ENCODE assay signal across 5 fruit fly cellular contexts in genomic region chr2L:20757808-20758187, dm6.
TF ChIP-seq lines count a peak whose summit lies in the region.

Rhau (minus strand) TSS chr2L:20757985.
dia (plus strand) TSS chr2L:20758144.

- TF ChIP-seq CTCF in whole organism, embryonic (GFP tag; optimal IDR thresholded peaks at IDR 0.05; lab: Kevin White, UChicago), result peak; percentile 17

TF ChIP-seq in whole organism, adult, 20 proteins besides CTCF, POLR2A, EP300 and RAD21 (continues in another document):
- TF ChIP-seq Crg-1 (GFP tag; optimal IDR thresholded peaks at IDR 0.05; lab: Kevin White, UChicago) (no peak), CG7101 (tag; optimal IDR thresholded peaks at IDR 0.05; lab: Kevin White, UChicago) (peak; percentile 38), Mnt (GFP tag; optimal IDR thresholded peaks at IDR 0.05; lab: Kevin White, UChicago) (peak; percentile 34), bab1 (GFP tag; optimal IDR thresholded peaks at IDR 0.05; lab: Kevin White, UChicago) (peak; percentile 83), Hr96 (GFP tag; optimal IDR thresholded peaks at IDR 0.05; lab: Kevin White, UChicago) (no peak), CG5204 (GFP tag; optimal IDR thresholded peaks at IDR 0.05; lab: Kevin White, UChicago) (no peak), cic (GFP tag; optimal IDR thresholded peaks at IDR 0.05; lab: Kevin White, UChicago) (no peak), CG1620 (GFP tag; optimal IDR thresholded peaks at IDR 0.05; lab: Kevin White, UChicago) (peak; percentile 24), kay (GFP tag; lab: Kevin White, UChicago; ENCODE audit: borderline replicate concordance) (peak; percentile 35), CG33017 (tag; optimal IDR thresholded peaks at IDR 0.05; lab: Kevin White, UChicago) (no peak), CG12768 (GFP tag; optimal IDR thresholded peaks at IDR 0.05; lab: Kevin White, UChicago) (no peak), pad (GFP tag; optimal IDR thresholded peaks at IDR 0.05; lab: Kevin White, UChicago) (no peak), CG11617 (GFP tag; optimal IDR thresholded peaks at IDR 0.05; lab: Kevin White, UChicago) (peak; percentile 15), CG14711 (tag; optimal IDR thresholded peaks at IDR 0.05; lab: Kevin White, UChicago) (peak; percentile 51), Clk (GFP tag; optimal IDR thresholded peaks at IDR 0.05; lab: Kevin White, UChicago) (no peak), toe (GFP tag; optimal IDR thresholded peaks at IDR 0.05; lab: Kevin White, UChicago) (peak; percentile 32), tj (GFP tag; optimal IDR thresholded peaks at IDR 0.05; lab: Kevin White, UChicago) (peak; percentile 10), CG7045 (GFP tag; optimal IDR thresholded peaks at IDR 0.05; lab: Kevin White, UChicago) (no peak), cnc (optimal IDR thresholded peaks at IDR 0.05; lab: Kevin White, UChicago) (no peak)

TF ChIP-seq in whole organism, embryonic, 481 proteins besides CTCF, POLR2A, EP300 and RAD21 (continues in another document):
- TF ChIP-seq CG2129 (GFP tag; IDR thresholded peaks at IDR 0.05; lab: Robert Waterston, UW; ENCODE audit: partially characterized antibody) (no peak), CG1529 (GFP tag; optimal IDR thresholded peaks at IDR 0.05; lab: Kevin White, UChicago) (no peak), Ravus (GFP tag; IDR thresholded peaks at IDR 0.05; lab: Robert Waterston, UW) (no peak), eyg (GFP tag; optimal IDR thresholded peaks at IDR 0.05; lab: Kevin White, UChicago) (no peak), fd96Cb (tag; optimal IDR thresholded peaks at IDR 0.05; lab: Kevin White, UChicago) (no peak), CG2116 (GFP tag; optimal IDR thresholded peaks at IDR 0.05; lab: Kevin White, UChicago) (peak; percentile 74), CHES-1-like (GFP tag; optimal IDR thresholded peaks at IDR 0.05; lab: Kevin White, UChicago) (peak; percentile 36), PHDP (tag; optimal IDR thresholded peaks at IDR 0.05; lab: Kevin White, UChicago) (no peak), CG11560 (tag; IDR thresholded peaks at IDR 0.05; lab: Robert Waterston, UW) (no peak), CG9797 (GFP tag; optimal IDR thresholded peaks at IDR 0.05; lab: Kevin White, UChicago) (peak; percentile 93), pros (GFP tag; optimal IDR thresholded peaks at IDR 0.05; lab: Kevin White, UChicago) (no peak), Med (GFP tag; lab: Kevin White, UChicago) (no peak), pzg (GFP tag; optimal IDR thresholded peaks at IDR 0.05; lab: Kevin White, UChicago) (peak; percentile 88), Pdp1 (GFP tag; optimal IDR thresholded peaks at IDR 0.05; lab: Kevin White, UChicago) (no peak), CG15696 (tag; optimal IDR thresholded peaks at IDR 0.05; lab: Kevin White, UChicago) (peak; percentile 28), CG13424 (tag; optimal IDR thresholded peaks at IDR 0.05; lab: Kevin White, UChicago) (peak; percentile 38), jigr1 (GFP tag; IDR thresholded peaks at IDR 0.05; lab: Robert Waterston, UW) (no peak), Max (GFP tag; optimal IDR thresholded peaks at IDR 0.05; lab: Kevin White, UChicago) (peak; percentile 12), CG4424 (GFP tag; optimal IDR thresholded peaks at IDR 0.05; lab: Kevin White, UChicago) (peak; percentile 4)

TF ChIP-seq in whole organism, prepupa, 60 proteins besides CTCF, POLR2A, EP300 and RAD21:
- no peak for TF ChIP-seq CG1621 (tag; optimal IDR thresholded peaks at IDR 0.05; lab: Kevin White, UChicago)
- TF ChIP-seq eg (GFP tag; IDR thresholded peaks at IDR 0.05; lab: Robert Waterston, UW), result no peak
- no peak for TF ChIP-seq CG11294 (GFP tag; IDR thresholded peaks at IDR 0.05; lab: Robert Waterston, UW)
- no peak for TF ChIP-seq svp (GFP tag; lab: Kevin White, UChicago)
- TF ChIP-seq CG6792 (GFP tag; optimal IDR thresholded peaks at IDR 0.05; lab: Kevin White, UChicago), result no peak
- peak; percentile 38 for TF ChIP-seq Eip78C (GFP tag; lab: Kevin White, UChicago)
- no peak for TF ChIP-seq ss (GFP tag; optimal IDR thresholded peaks at IDR 0.05; lab: Kevin White, UChicago)
- TF ChIP-seq CG4318 (GFP tag; optimal IDR thresholded peaks at IDR 0.05; lab: Kevin White, UChicago), result no peak
- peak; percentile 58 for TF ChIP-seq Eip93F (GFP tag; optimal IDR thresholded peaks at IDR 0.05; lab: Kevin White, UChicago)
- TF ChIP-seq Sox102F (GFP tag; optimal IDR thresholded peaks at IDR 0.05; lab: Kevin White, UChicago), result no peak
- TF ChIP-seq acj6 (GFP tag; optimal IDR thresholded peaks at IDR 0.05; lab: Kevin White, UChicago), result peak; percentile 10
- no peak for TF ChIP-seq CG6808 (GFP tag; optimal IDR thresholded peaks at IDR 0.05; lab: Kevin White, UChicago)

TF ChIP-seq in whole organism, pupa, 21 proteins besides CTCF, POLR2A, EP300 and RAD21:
- TF ChIP-seq Pif1A (GFP tag; optimal IDR thresholded peaks at IDR 0.05; lab: Kevin White, UChicago), result no peak
- TF ChIP-seq fd96Ca (GFP tag; IDR thresholded peaks at IDR 0.05; lab: Robert Waterston, UW), result no peak
- TF ChIP-seq CG17806 (tag; optimal IDR thresholded peaks at IDR 0.05; lab: Kevin White, UChicago), result no peak
- no peak for TF ChIP-seq EcR (GFP tag; optimal IDR thresholded peaks at IDR 0.05; lab: Kevin White, UChicago)
- TF ChIP-seq CG14655 (GFP tag; optimal IDR thresholded peaks at IDR 0.05; lab: Kevin White, UChicago), result no peak
- peak; percentile 7 for TF ChIP-seq Snoo (tag; optimal IDR thresholded peaks at IDR 0.05; lab: Kevin White, UChicago)
- TF ChIP-seq CG8301 (tag; optimal IDR thresholded peaks at IDR 0.05; lab: Kevin White, UChicago), result no peak

TF ChIP-seq in whole organism, wandering third instar larva, 38 proteins besides CTCF, POLR2A, EP300 and RAD21:
- TF ChIP-seq Myc (optimal IDR thresholded peaks at IDR 0.05; lab: Kevin White, UChicago), result peak; percentile 11
- TF ChIP-seq dmrt93B (GFP tag; optimal IDR thresholded peaks at IDR 0.05; lab: Kevin White, UChicago), result no peak
- no peak for TF ChIP-seq CrebA (GFP tag; optimal IDR thresholded peaks at IDR 0.05; lab: Kevin White, UChicago; ENCODE audit: borderline replicate concordance)
- peak; percentile 33 for TF ChIP-seq HLH106 (tag; optimal IDR thresholded peaks at IDR 0.05; lab: Kevin White, UChicago)
- TF ChIP-seq Hnf4 (GFP tag; optimal IDR thresholded peaks at IDR 0.05; lab: Kevin White, UChicago), result peak; percentile 47
- TF ChIP-seq Rel (GFP tag; optimal IDR thresholded peaks at IDR 0.05; lab: Kevin White, UChicago), result no peak
- peak; percentile 37 for TF ChIP-seq Rel (tag; optimal IDR thresholded peaks at IDR 0.05; lab: Kevin White, UChicago)
- TF ChIP-seq h (GFP tag; optimal IDR thresholded peaks at IDR 0.05; lab: Kevin White, UChicago), result peak; percentile 11
- TF ChIP-seq foxo (GFP tag; optimal IDR thresholded peaks at IDR 0.05; lab: Kevin White, UChicago), result peak in 1 of 2 experiments; percentile 3
- TF ChIP-seq Sp1 (GFP tag; optimal IDR thresholded peaks at IDR 0.05; lab: Kevin White, UChicago), result peak; percentile 30
